Worm (Caenorhabditis elegans) whole organism, L4/young adult: ENCODE results near the gene cct-3.

ENCODE experiments used
- W03F9.2 ChIP-seq: fragments of 150-350 bp; optimal IDR thresholded peaks from 2 replicates; lab custom pipeline; 2014; ENCODE audit warnings: missing biosample characterization, missing genetic modification characterization
- him-1 ChIP-seq: sonication (generic microtip); optimal IDR thresholded peaks from 2 replicates; lab custom pipeline; 2016; ENCODE audit warnings: missing genotype, missing genetic modification reagents, missing genetic modification characterization, missing compliant biosample characterization

- TF ChIP-seq W03F9.2 (tag; lab: Kevin White, UChicago) (no peak), him-1 (no peak)
These were observed 41.1 kb upstream of the cct-3 start for ce11 chrII:2192267-2192666.
